Worm (Caenorhabditis elegans): Measurements from ENCODE around the gene acl-2.
A peak's percentile ranks its signal among the peaks of the same experiment; 100 is the strongest.

- TF ChIP-seq lag-1 (GFP tag; IDR thresholded peaks at IDR 0.05) (no peak), F23B12.7 (tag; optimal IDR thresholded peaks at IDR 0.05; ENCODE audit: insufficient read depth) (peak; percentile 12), madf-8 (GFP tag; conservative IDR thresholded peaks at IDR 0.05) (peak; percentile 32), hmg-20 (GFP tag; IDR thresholded peaks at IDR 0.05) (no peak), F33H1.4 (GFP tag; IDR thresholded peaks at IDR 0.05) (no peak), unc-62 (GFP tag; optimal IDR thresholded peaks at IDR 0.05) (peak; percentile 63), ama-1 (optimal IDR thresholded peaks at IDR 0.05) (no peak), ama-1 (GFP tag; optimal IDR thresholded peaks at IDR 0.05) (no peak), nhr-90 (tag; optimal IDR thresholded peaks at IDR 0.05) (no peak)
Observed at ce11 chrV:10003315-10003969, 27.4 kb downstream of the acl-2 start.
